Worm (Caenorhabditis elegans): Measurements from ENCODE around the gene pkc-2.

Gene pkc-2

ce11 chrX:9372987-9373386 is 8.4 kb downstream of the pkc-2 start (continued):
- peak; percentile 63 for TF ChIP-seq nhr-85 (tag)
- TF ChIP-seq C16A3.4 (tag; optimal IDR thresholded peaks at IDR 0.05) = no peak
- peak; percentile 52 for TF ChIP-seq lin-14 (GFP tag; optimal IDR thresholded peaks at IDR 0.05)
- no peak for TF ChIP-seq sox-4 (tag; optimal IDR thresholded peaks at IDR 0.05)
- TF ChIP-seq tlp-1 (tag; optimal IDR thresholded peaks at IDR 0.05) = no peak
- peak in 1 of 2 experiments; percentile 25 for TF ChIP-seq lsy-2 (tag; optimal IDR thresholded peaks at IDR 0.05)
- no peak for TF ChIP-seq unc-30 (tag; optimal IDR thresholded peaks at IDR 0.05)
- no peak for TF ChIP-seq hpl-2 (GFP tag; optimal IDR thresholded peaks at IDR 0.05)
- no peak for TF ChIP-seq lin-13 (GFP tag; optimal IDR thresholded peaks at IDR 0.05)
- no peak for TF ChIP-seq ceh-88 (GFP tag; IDR thresholded peaks at IDR 0.05)
- TF ChIP-seq nhr-77 (tag; optimal IDR thresholded peaks at IDR 0.05) = peak; percentile 19
- no peak for TF ChIP-seq hlh-17 (GFP tag; optimal IDR thresholded peaks at IDR 0.05; ENCODE audit: borderline replicate concordance)
- peak; percentile 55 for TF ChIP-seq nhr-90 (tag; optimal IDR thresholded peaks at IDR 0.05; ENCODE audit: poor library complexity)
- TF ChIP-seq aha-1 (tag; optimal IDR thresholded peaks at IDR 0.05) = no peak
- peak; percentile 37 for TF ChIP-seq irx-1 (tag; optimal IDR thresholded peaks at IDR 0.05)
- TF ChIP-seq ztf-11 (tag; optimal IDR thresholded peaks at IDR 0.05) = peak in 1 of 2 experiments; percentile 18
- TF ChIP-seq unc-98 (GFP tag; IDR thresholded peaks at IDR 0.05) = no peak
- no peak for TF ChIP-seq nhr-76 (tag; optimal IDR thresholded peaks at IDR 0.05)
- TF ChIP-seq zag-1 (tag; optimal IDR thresholded peaks at IDR 0.05) = no peak
- peak in 1 of 2 experiments; percentile 53 for TF ChIP-seq mdl-1 (tag; optimal IDR thresholded peaks at IDR 0.05)
- peak; percentile 16 for TF ChIP-seq zip-4 (GFP tag; optimal IDR thresholded peaks at IDR 0.05)
- no peak for TF ChIP-seq unc-62 (GFP tag; optimal IDR thresholded peaks at IDR 0.05)
- no peak for TF ChIP-seq lin-39 (tag; optimal IDR thresholded peaks at IDR 0.05)
- TF ChIP-seq C04F5.9 (tag; optimal IDR thresholded peaks at IDR 0.05) = no peak
- peak; percentile 61 for TF ChIP-seq nhr-47 (tag; optimal IDR thresholded peaks at IDR 0.05)
- no peak for TF ChIP-seq skn-1 (tag; optimal IDR thresholded peaks at IDR 0.05)
- peak in 1 of 6 experiments; percentile 31 for TF ChIP-seq elt-3 (tag; optimal IDR thresholded peaks at IDR 0.05)
- no peak for TF ChIP-seq egl-13 (tag; optimal IDR thresholded peaks at IDR 0.05)
- no peak for TF ChIP-seq fkh-10 (GFP tag; optimal IDR thresholded peaks at IDR 0.05)
- TF ChIP-seq aly-2 (tag; optimal IDR thresholded peaks at IDR 0.05) = no peak
- TF ChIP-seq isw-1 (GFP tag; IDR thresholded peaks at IDR 0.05) = no peak
- no peak for TF ChIP-seq vab-15 (tag; optimal IDR thresholded peaks at IDR 0.05)
- no peak for TF ChIP-seq nhr-28 (tag; optimal IDR thresholded peaks at IDR 0.05)
- no peak for TF ChIP-seq fos-1 (tag; optimal IDR thresholded peaks at IDR 0.05)
- no peak for TF ChIP-seq pax-3 (tag; optimal IDR thresholded peaks at IDR 0.05)
- no peak for TF ChIP-seq F16B12.6 (tag; optimal IDR thresholded peaks at IDR 0.05)
- no peak for TF ChIP-seq grh-1 (GFP tag; IDR thresholded peaks at IDR 0.05)
- TF ChIP-seq nhr-12 (tag; optimal IDR thresholded peaks at IDR 0.05) = no peak
- peak; percentile 55 for TF ChIP-seq nhr-20 (tag; optimal IDR thresholded peaks at IDR 0.05)
- TF ChIP-seq pqm-1 (tag; optimal IDR thresholded peaks at IDR 0.05) = no peak
- TF ChIP-seq snpc-4 (tag; optimal IDR thresholded peaks at IDR 0.05) = no peak
- no peak for TF ChIP-seq ets-5 (GFP tag; IDR thresholded peaks at IDR 0.05)
- TF ChIP-seq fkh-4 (tag; optimal IDR thresholded peaks at IDR 0.05; ENCODE audit: borderline replicate concordance) = no peak
- TF ChIP-seq ceh-63 (GFP tag; optimal IDR thresholded peaks at IDR 0.05) = no peak
- TF ChIP-seq egl-27 (tag; optimal IDR thresholded peaks at IDR 0.05) = no peak
- TF ChIP-seq nhr-71 (tag; optimal IDR thresholded peaks at IDR 0.05) = peak; percentile 64
- no peak for TF ChIP-seq C34B4.2 (tag; optimal IDR thresholded peaks at IDR 0.05)
- no peak for TF ChIP-seq nhr-84 (tag; optimal IDR thresholded peaks at IDR 0.05)
- no peak for TF ChIP-seq sptf-1 (tag; optimal IDR thresholded peaks at IDR 0.05)
- TF ChIP-seq unc-130 (tag; optimal IDR thresholded peaks at IDR 0.05) = no peak
- no peak for TF ChIP-seq jun-1 (tag; optimal IDR thresholded peaks at IDR 0.05)
- TF ChIP-seq ceh-90 (tag; optimal IDR thresholded peaks at IDR 0.05) = no peak
- no peak for TF ChIP-seq sup-37 (GFP tag; optimal IDR thresholded peaks at IDR 0.05)
- TF ChIP-seq mep-1 (tag; optimal IDR thresholded peaks at IDR 0.05) = peak; percentile 46
